Worm (Caenorhabditis elegans) whole organism, mixed stage, embryonic: ENCODE results near the gene spp-8.

Source experiments
- M03D4.4 ChIP-seq: sonication (generic microtip); optimal IDR thresholded peaks from 2 replicates; lab custom pipeline; 2017; ENCODE audit warnings: mild to moderate bottlenecking, missing genetic modification characterization, missing compliant biosample characterization
- blmp-1 ChIP-seq: fragments of 150-350 bp; optimal IDR thresholded peaks from 2 replicates; lab custom pipeline; 2014; ENCODE audit warnings: missing biosample characterization, missing genetic modification characterization
- ceh-39 ChIP-seq: fragments of 150-350 bp; optimal IDR thresholded peaks from 2 replicates; lab custom pipeline; 2014; ENCODE audit warnings: missing biosample characterization, missing genetic modification characterization
- ceh-43 ChIP-seq: fragments of 200-800 bp; sonication (Bioruptor generic); optimal IDR thresholded peaks from 2 replicates; lab custom pipeline; 2018; ENCODE audit warnings: mild to moderate bottlenecking, missing genetic modification characterization, moderate library complexity, missing compliant biosample characterization
- ceh-83 ChIP-seq: fragments of 200-800 bp; sonication (Bioruptor generic); optimal IDR thresholded peaks from 2 replicates; lab custom pipeline; 2018; ENCODE audit warnings: mild to moderate bottlenecking, missing genetic modification characterization, missing compliant biosample characterization
- ces-1 ChIP-seq: fragments of 150-350 bp; optimal IDR thresholded peaks from 2 replicates; lab custom pipeline; 2014; ENCODE audit warnings: missing biosample characterization, missing genetic modification reagents, missing genetic modification characterization
- cnd-1 ChIP-seq: fragments of 200-800 bp; sonication (Bioruptor generic); optimal IDR thresholded peaks from 2 replicates; lab custom pipeline; 2018; ENCODE audit warnings: mild to moderate bottlenecking, missing genetic modification characterization, missing compliant biosample characterization
- drap-1 ChIP-seq: fragments of 200-800 bp; sonication (Bioruptor generic); optimal IDR thresholded peaks from 3 replicates; lab custom pipeline; 2018; ENCODE audit warnings: mild to moderate bottlenecking, missing genetic modification characterization, missing compliant biosample characterization
- elt-1 ChIP-seq: sonication (generic microtip); optimal IDR thresholded peaks from 2 replicates; lab custom pipeline; 2017; ENCODE audit warnings: missing genetic modification characterization, mild to moderate bottlenecking, missing compliant biosample characterization, antibody characterized with exemption, moderate library complexity, borderline replicate concordance; ENCODE audit not compliant: insufficient read depth
- elt-3 ChIP-seq: fragments of 150-350 bp; optimal IDR thresholded peaks from 2 replicates; lab custom pipeline; 2014; ENCODE audit warnings: missing biosample characterization, missing genetic modification characterization
- flh-1 ChIP-seq: fragments of 200-800 bp; sonication (Bioruptor generic); optimal IDR thresholded peaks from 2 replicates; lab custom pipeline; 2018; ENCODE audit warnings: mild to moderate bottlenecking, missing genetic modification characterization, moderate library complexity, missing compliant biosample characterization
- ham-2 ChIP-seq: fragments of 200-800 bp; sonication (Bioruptor generic); optimal IDR thresholded peaks from 2 replicates; lab custom pipeline; 2018; ENCODE audit warnings: mild to moderate bottlenecking, missing genetic modification characterization, missing compliant biosample characterization
- hlh-1 ChIP-seq: fragments of 150-350 bp; optimal IDR thresholded peaks from 2 replicates; lab custom pipeline; 2014; ENCODE audit warnings: missing biosample characterization, missing genetic modification reagents, missing genetic modification characterization
- lin-13 ChIP-seq: fragments of 150-350 bp; optimal IDR thresholded peaks from 2 replicates; lab custom pipeline; 2014; ENCODE audit warnings: missing biosample characterization, missing genetic modification characterization
- lin-32 ChIP-seq: fragments of 200-800 bp; sonication (Bioruptor generic); optimal IDR thresholded peaks from 2 replicates; lab custom pipeline; 2018; ENCODE audit warnings: mild to moderate bottlenecking, missing genetic modification characterization, missing compliant biosample characterization
- lsy-2 ChIP-seq: fragments of 150-350 bp; optimal IDR thresholded peaks from 2 replicates; lab custom pipeline; 2014; ENCODE audit warnings: missing biosample characterization, missing genetic modification characterization
- mab-5 ChIP-seq: fragments of 150-350 bp; optimal IDR thresholded peaks from 2 replicates; lab custom pipeline; 2014; ENCODE audit warnings: missing biosample characterization, missing genetic modification characterization
- mls-2 ChIP-seq: sonication (generic microtip); optimal IDR thresholded peaks from 2 replicates; lab custom pipeline; 2016; ENCODE audit warnings: mild to moderate bottlenecking, missing genetic modification characterization, moderate library complexity, missing compliant biosample characterization
- nhr-12 ChIP-seq: fragments of 150-350 bp; optimal IDR thresholded peaks from 2 replicates; lab custom pipeline; 2014; ENCODE audit warnings: missing biosample characterization, missing genetic modification characterization
- nhr-2 ChIP-seq: fragments of 150-350 bp; optimal IDR thresholded peaks from 2 replicates; lab custom pipeline; 2014; ENCODE audit warnings: missing biosample characterization, missing genetic modification characterization
- nhr-237 ChIP-seq: fragments of 150-350 bp; optimal IDR thresholded peaks from 2 replicates; lab custom pipeline; 2014; ENCODE audit warnings: missing biosample characterization, missing genetic modification characterization
- nhr-28 ChIP-seq: fragments of 150-350 bp; optimal IDR thresholded peaks from 2 replicates; lab custom pipeline; 2014; ENCODE audit warnings: missing biosample characterization, missing genetic modification characterization
- nhr-76 ChIP-seq: sonication (generic microtip); optimal IDR thresholded peaks from 2 replicates; lab custom pipeline; 2017; ENCODE audit warnings: missing biosample characterization, missing genetic modification characterization
- pha-4 ChIP-seq: fragments of 150-350 bp; optimal IDR thresholded peaks from 2 replicates; lab custom pipeline; 2018; ENCODE audit warnings: missing biosample characterization, missing genetic modification reagents, missing genetic modification characterization
- sem-2 ChIP-seq: fragments of 200-800 bp; sonication (Bioruptor generic); optimal IDR thresholded peaks from 2 replicates; lab custom pipeline; 2018; ENCODE audit warnings: mild to moderate bottlenecking, missing genetic modification characterization, missing compliant biosample characterization
- snpc-4 ChIP-seq: fragments of 150-350 bp; optimal IDR thresholded peaks from 2 replicates; lab custom pipeline; 2014; ENCODE audit warnings: missing biosample characterization, missing genetic modification characterization
- sptf-1 ChIP-seq: sonication (generic microtip); optimal IDR thresholded peaks from 2 replicates; lab custom pipeline; 2017; ENCODE audit warnings: mild to moderate bottlenecking, missing genetic modification characterization, moderate library complexity, missing compliant biosample characterization
- tbx-8 ChIP-seq: fragments of 200-800 bp; sonication (Bioruptor generic); optimal IDR thresholded peaks from 2 replicates; lab custom pipeline; 2018; ENCODE audit warnings: mild to moderate bottlenecking, missing genetic modification characterization, moderate library complexity, missing compliant biosample characterization
- unc-120 ChIP-seq: sonication (generic microtip); optimal IDR thresholded peaks from 2 replicates; lab custom pipeline; 2017; ENCODE audit warnings: missing genetic modification characterization, missing compliant biosample characterization; ENCODE audit not compliant: poor library complexity, severe bottlenecking
- unc-39 ChIP-seq: fragments of 150-350 bp; optimal IDR thresholded peaks from 2 replicates; lab custom pipeline; 2014; ENCODE audit warnings: missing biosample characterization, missing genetic modification characterization
- unc-62 ChIP-seq: fragments of 150-350 bp; optimal IDR thresholded peaks from 2 replicates; lab custom pipeline; 2014; ENCODE audit warnings: missing biosample characterization, missing genetic modification reagents, missing genetic modification characterization
- zip-8 ChIP-seq: fragments of 150-350 bp; optimal IDR thresholded peaks from 2 replicates; lab custom pipeline; 2014; ENCODE audit warnings: missing biosample characterization, missing genetic modification characterization
- ztf-11 ChIP-seq: fragments of 150-350 bp; optimal IDR thresholded peaks from 2 replicates; lab custom pipeline; 2014; ENCODE audit warnings: missing biosample characterization, missing genetic modification characterization

The spp-8 gene

ce11 chrIV:8496263-8496662 lies 14.8 kb downstream of the spp-8 start, which contains the start of gene C28C12.12:
Gene C28C12.12 (minus strand): TSS chrIV:8496363.
- TF ChIP-seq pha-4 (no peak), nhr-237 (tag; lab: Kevin White, UChicago) (no peak), drap-1 (GFP tag; lab: Kevin White, UChicago) (no peak), nhr-2 (no peak), mls-2 (tag; lab: Kevin White, UChicago) (no peak), snpc-4 (no peak), mab-5 (tag; lab: Kevin White, UChicago) (no peak), unc-39 (tag; lab: Kevin White, UChicago) (no peak), ceh-39 (no peak), sptf-1 (tag; lab: Kevin White, UChicago) (no peak), sem-2 (GFP tag; lab: Kevin White, UChicago) (no peak), ceh-83 (GFP tag; lab: Kevin White, UChicago) (no peak), lsy-2 (tag; lab: Kevin White, UChicago) (no peak), ham-2 (GFP tag; lab: Kevin White, UChicago) (no peak), nhr-76 (tag; lab: Kevin White, UChicago) (no peak)
- TF ChIP-seq, all 35 proteins: peak for 0

ce11 chrIV:8498773-8499360 lies 17.4 kb downstream of the spp-8 start, which contains the start of the genes acdh-13 and mesp-1:
Gene acdh-13 (minus strand): TSS chrIV:8498823.
Gene mesp-1 (plus strand): TSS chrIV:8499310.
- TF ChIP-seq ceh-43 = no peak

ce11 chrIV:8499956-8500355 lies 18.5 kb downstream of the spp-8 start:
- TF ChIP-seq flh-1 = no peak
- TF ChIP-seq unc-120 (tag; lab: Kevin White, UChicago) = no peak
- no peak for TF ChIP-seq sptf-1 (tag; lab: Kevin White, UChicago)
- no peak for TF ChIP-seq tbx-8
- no peak for TF ChIP-seq zip-8
- TF ChIP-seq cnd-1 (tag; lab: Kevin White, UChicago) = no peak

ce11 chrIV:8501382-8501781 lies 19.9 kb downstream of the spp-8 start, which contains the start of gene C28C12.1:
Gene C28C12.1 (plus strand): TSS chrIV:8501682.
- TF ChIP-seq elt-1 (tag; lab: Kevin White, UChicago) (no peak), sem-2 (GFP tag; lab: Kevin White, UChicago) (no peak), drap-1 (GFP tag; lab: Kevin White, UChicago) (no peak), cnd-1 (tag; lab: Kevin White, UChicago) (no peak), lin-13 (no peak)
- TF ChIP-seq, all 35 proteins: peak for 0

- no peak for TF ChIP-seq elt-3
- no peak for TF ChIP-seq nhr-2
- no peak for TF ChIP-seq ces-1 (GFP tag; lab: Kevin White, UChicago)
- no peak for TF ChIP-seq ceh-43
- no peak for TF ChIP-seq pha-4
- TF ChIP-seq mab-5 (tag; lab: Kevin White, UChicago) = no peak
- no peak for TF ChIP-seq lin-13
- no peak for TF ChIP-seq M03D4.4 (tag; lab: Kevin White, UChicago)
- TF ChIP-seq unc-62 = no peak
- no peak for TF ChIP-seq zip-8
- no peak for TF ChIP-seq lsy-2 (tag; lab: Kevin White, UChicago)
- TF ChIP-seq blmp-1 (tag; lab: Kevin White, UChicago) = no peak
Observed at ce11 chrIV:8506034-8506433, 24.6 kb downstream of the spp-8 start.

ce11 chrIV:8510534-8510933 lies 29.1 kb downstream of the spp-8 start, which contains the start of gene tag-77:
Gene tag-77 (minus strand): TSS chrIV:8510548.
- TF ChIP-seq mls-2 (tag; lab: Kevin White, UChicago) = no peak
- TF ChIP-seq lin-32 (GFP tag; lab: Kevin White, UChicago) = no peak
- no peak for TF ChIP-seq nhr-2
- TF ChIP-seq mab-5 (tag; lab: Kevin White, UChicago) = no peak
- no peak for TF ChIP-seq lsy-2 (tag; lab: Kevin White, UChicago)
- TF ChIP-seq elt-1 (tag; lab: Kevin White, UChicago) = no peak
- TF ChIP-seq nhr-12 (tag; lab: Kevin White, UChicago) = no peak
- TF ChIP-seq sem-2 (GFP tag; lab: Kevin White, UChicago) = no peak
- TF ChIP-seq hlh-1 (tag; lab: Kevin White, UChicago) = no peak
- TF ChIP-seq nhr-237 (tag; lab: Kevin White, UChicago) = no peak
- TF ChIP-seq ceh-83 (GFP tag; lab: Kevin White, UChicago) = no peak
- TF ChIP-seq ces-1 (GFP tag; lab: Kevin White, UChicago) = no peak
- TF ChIP-seq nhr-28 (tag; lab: Kevin White, UChicago) = no peak
- TF ChIP-seq flh-1 = no peak
- no peak for TF ChIP-seq drap-1 (GFP tag; lab: Kevin White, UChicago)
- TF ChIP-seq ztf-11 (tag; lab: Kevin White, UChicago) = no peak
- no peak for TF ChIP-seq unc-120 (tag; lab: Kevin White, UChicago)
